Worm (Caenorhabditis elegans) whole organism, L1 larva: Measurements from ENCODE around the gene C12D5.4.

Experiments used
- C04F5.9 ChIP-seq: sonication (generic microtip); optimal IDR thresholded peaks from 2 replicates; lab custom pipeline; 2016; ENCODE audit warnings: missing genetic modification characterization, missing compliant biosample characterization
- F16B12.6 ChIP-seq: fragments of 150-350 bp; optimal IDR thresholded peaks from 2 replicates; lab custom pipeline; 2014; ENCODE audit warnings: missing biosample characterization, missing genetic modification characterization
- aly-2 ChIP-seq: fragments of 150-350 bp; optimal IDR thresholded peaks from 2 replicates; lab custom pipeline; 2014; ENCODE audit warnings: missing biosample characterization, missing genetic modification characterization
- ama-1 ChIP-seq: fragments of 150-350 bp; optimal IDR thresholded peaks from 2 replicates; lab custom pipeline; 2014
- blmp-1 ChIP-seq: fragments of 150-350 bp; optimal IDR thresholded peaks from 2 replicates; lab custom pipeline; 2014; ENCODE audit warnings: missing biosample characterization, missing genetic modification characterization
- ceh-63 ChIP-seq: fragments of 200-800 bp; sonication (Bioruptor generic); optimal IDR thresholded peaks from 2 replicates; lab custom pipeline; 2018; ENCODE audit warnings: mild to moderate bottlenecking, missing genetic modification characterization, missing compliant biosample characterization
- dpl-1 ChIP-seq, 3 experiments: fragments of 150-350 bp in 2 of 3; sonication (generic microtip) in 1 of 3; optimal IDR thresholded peaks; 2 replicates each; lab custom pipeline; 2014 to 2017; ENCODE audit warnings: missing biosample characterization in 3 of 3, missing genetic modification characterization in 3 of 3, missing genetic modification reagents in 3 of 3
- efl-1 ChIP-seq, 4 experiments: fragments of 150-350 bp; optimal IDR thresholded peaks in 3 of 4; peaks in 1 of 4; 1 replicate in 1 of 4; 2 replicates in 3 of 4; lab custom pipeline; 2014; ENCODE audit warnings: missing biosample characterization in 2 of 4, missing genetic modification characterization in 2 of 4, missing genetic modification reagents in 2 of 4
- egl-27 ChIP-seq, 2 experiments: fragments of 150-350 bp in 1 of 2; sonication (generic microtip); optimal IDR thresholded peaks; 3 replicates each; lab custom pipeline; 2017 to 2018; ENCODE audit warnings: missing biosample characterization in 2 of 2, missing genetic modification characterization in 2 of 2, missing genetic modification reagents in 2 of 2
- elt-2 ChIP-seq: sonication (generic microtip); optimal IDR thresholded peaks from 2 replicates; lab custom pipeline; 2016; ENCODE audit warnings: missing genetic modification characterization, mild to moderate bottlenecking, inconsistent platforms, missing compliant biosample characterization, missing genetic modification reagents
- ets-5 ChIP-seq: fragments of 200-800 bp; sonication (Bioruptor generic); IDR thresholded peaks from 2 replicates; pipeline ENCODE4 v1.3.6; 2022; ENCODE audit warnings: missing genetic modification characterization, missing compliant biosample characterization
- fkh-10 ChIP-seq: sonication (generic microtip); optimal IDR thresholded peaks from 2 replicates; lab custom pipeline; 2017; ENCODE audit warnings: missing biosample characterization, missing genetic modification reagents, missing genetic modification characterization
- fkh-4 ChIP-seq: sonication (generic microtip); optimal IDR thresholded peaks from 2 replicates; lab custom pipeline; 2016; ENCODE audit warnings: missing compliant biosample characterization, missing genetic modification characterization, borderline replicate concordance
- fkh-8 ChIP-seq: sonication (generic microtip); optimal IDR thresholded peaks from 2 replicates; lab custom pipeline; 2016; ENCODE audit warnings: mild to moderate bottlenecking, missing genetic modification characterization, missing compliant biosample characterization
- grh-1 ChIP-seq: fragments of 200-800 bp; sonication (Bioruptor generic); IDR thresholded peaks from 2 replicates; pipeline ENCODE4 v1.3.6; 2022; ENCODE audit warnings: missing genetic modification reagents, missing genetic modification characterization, missing compliant biosample characterization
- hlh-17 ChIP-seq: fragments of 200-800 bp; sonication (Bioruptor generic); optimal IDR thresholded peaks from 2 replicates; lab custom pipeline; 2018; ENCODE audit warnings: missing genetic modification characterization, mild to moderate bottlenecking, missing compliant biosample characterization, moderate library complexity, borderline replicate concordance
- hpl-2 ChIP-seq: fragments of 150-350 bp; optimal IDR thresholded peaks from 2 replicates; lab custom pipeline; 2014; ENCODE audit warnings: missing biosample characterization, missing genetic modification reagents, missing genetic modification characterization
- irx-1 ChIP-seq: sonication (generic microtip); optimal IDR thresholded peaks from 2 replicates; lab custom pipeline; 2016; ENCODE audit warnings: missing genetic modification characterization, missing compliant biosample characterization
- jun-1 ChIP-seq: fragments of 150-350 bp; optimal IDR thresholded peaks from 2 replicates; lab custom pipeline; 2014; ENCODE audit warnings: missing biosample characterization, missing genetic modification reagents, missing genetic modification characterization
- lin-39 ChIP-seq: fragments of 150-350 bp; optimal IDR thresholded peaks from 2 replicates; lab custom pipeline; 2014; ENCODE audit warnings: missing biosample characterization, missing genetic modification reagents, missing genetic modification characterization
- mab-9 ChIP-seq: fragments of 200-800 bp; sonication (Bioruptor generic); IDR thresholded peaks from 2 replicates; pipeline ENCODE4 v1.3.6; 2022; ENCODE audit warnings: missing genetic modification reagents, missing genetic modification characterization, missing compliant biosample characterization
- mdl-1 ChIP-seq, 2 experiments: fragments of 150-350 bp; optimal IDR thresholded peaks; 2 replicates each; lab custom pipeline; 2014 to 2017; ENCODE audit warnings: missing biosample characterization in 2 of 2, missing genetic modification characterization in 2 of 2, inconsistent platforms in 1 of 2
- nhr-12 ChIP-seq: sonication (generic microtip); optimal IDR thresholded peaks from 2 replicates; lab custom pipeline; 2017; ENCODE audit warnings: missing biosample characterization, missing genetic modification characterization
- nhr-19 ChIP-seq: fragments of 200-800 bp; sonication (Bioruptor generic); conservative IDR thresholded peaks from 2 replicates; pipeline ENCODE4 v1.3.6; 2022; ENCODE audit warnings: missing genetic modification characterization, missing compliant biosample characterization
- nhr-28 ChIP-seq: fragments of 150-350 bp; optimal IDR thresholded peaks from 2 replicates; lab custom pipeline; 2014; ENCODE audit warnings: missing biosample characterization, missing genetic modification characterization
- nhr-47 ChIP-seq: sonication (generic microtip); optimal IDR thresholded peaks from 2 replicates; lab custom pipeline; 2016; ENCODE audit warnings: mild to moderate bottlenecking, missing genetic modification characterization, moderate library complexity, missing compliant biosample characterization
- nhr-76 ChIP-seq: sonication (generic microtip); optimal IDR thresholded peaks from 2 replicates; lab custom pipeline; 2017; ENCODE audit warnings: missing biosample characterization, missing genetic modification characterization
- nhr-84 ChIP-seq: sonication (generic microtip); optimal IDR thresholded peaks from 2 replicates; lab custom pipeline; 2017; ENCODE audit warnings: missing biosample characterization, missing genetic modification characterization
- nhr-90 ChIP-seq: sonication (generic microtip); optimal IDR thresholded peaks from 2 replicates; lab custom pipeline; 2016; ENCODE audit warnings: mild to moderate bottlenecking, missing genetic modification characterization, missing compliant biosample characterization; ENCODE audit not compliant: poor library complexity
- pag-3 ChIP-seq: sonication (generic microtip); optimal IDR thresholded peaks from 2 replicates; lab custom pipeline; 2017; ENCODE audit warnings: missing genetic modification characterization, mild to moderate bottlenecking, missing compliant biosample characterization, antibody characterized with exemption, borderline replicate concordance; ENCODE audit not compliant: insufficient read depth
- pax-3 ChIP-seq: fragments of 200-800 bp; sonication (Bioruptor generic); optimal IDR thresholded peaks from 2 replicates; lab custom pipeline; 2018; ENCODE audit warnings: mild to moderate bottlenecking, missing genetic modification characterization, moderate library complexity, missing compliant biosample characterization
- pqm-1 ChIP-seq: sonication (generic microtip); optimal IDR thresholded peaks from 3 replicates; lab custom pipeline; 2017; ENCODE audit warnings: missing biosample characterization, missing genetic modification characterization
- rnt-1 ChIP-seq: sonication (generic microtip); optimal IDR thresholded peaks from 2 replicates; lab custom pipeline; 2016; ENCODE audit warnings: mild to moderate bottlenecking, missing genetic modification characterization, moderate library complexity, missing compliant biosample characterization
- snu-23 ChIP-seq: sonication (generic microtip); optimal IDR thresholded peaks from 2 replicates; lab custom pipeline; 2016; ENCODE audit warnings: missing genetic modification characterization, missing compliant biosample characterization
- sox-4 ChIP-seq: sonication (generic microtip); optimal IDR thresholded peaks from 2 replicates; lab custom pipeline; 2016; ENCODE audit warnings: missing genetic modification characterization, missing compliant biosample characterization
- sptf-1 ChIP-seq: fragments of 150-350 bp; optimal IDR thresholded peaks from 2 replicates; lab custom pipeline; 2014; ENCODE audit warnings: missing biosample characterization, missing genetic modification characterization
- sup-37 ChIP-seq: fragments of 200-800 bp; sonication (Bioruptor generic); optimal IDR thresholded peaks from 2 replicates; lab custom pipeline; 2018; ENCODE audit warnings: mild to moderate bottlenecking, missing genetic modification characterization, missing compliant biosample characterization
- tbx-2 ChIP-seq: sonication (generic microtip); optimal IDR thresholded peaks from 2 replicates; lab custom pipeline; 2016; ENCODE audit warnings: missing genetic modification characterization, missing compliant biosample characterization
- unc-130 ChIP-seq: fragments of 150-350 bp; optimal IDR thresholded peaks from 2 replicates; lab custom pipeline; 2017; ENCODE audit warnings: missing biosample characterization, missing genetic modification characterization, inconsistent platforms
- unc-30 ChIP-seq: sonication (generic microtip); optimal IDR thresholded peaks from 2 replicates; lab custom pipeline; 2017; ENCODE audit warnings: missing biosample characterization, missing genetic modification characterization
- unc-86 ChIP-seq: sonication (generic microtip); optimal IDR thresholded peaks from 2 replicates; lab custom pipeline; 2016; ENCODE audit warnings: missing genetic modification characterization, missing compliant biosample characterization
- unc-98 ChIP-seq: fragments of 200-800 bp; sonication (Bioruptor generic); IDR thresholded peaks from 2 replicates; pipeline ENCODE4 v1.3.6; 2022; ENCODE audit warnings: missing genetic modification characterization, missing compliant biosample characterization
- vab-15 ChIP-seq: sonication (generic microtip); optimal IDR thresholded peaks from 2 replicates; lab custom pipeline; 2017; ENCODE audit warnings: missing genotype, mild to moderate bottlenecking, missing genetic modification characterization, missing compliant biosample characterization
- zag-1 ChIP-seq: fragments of 150-350 bp; optimal IDR thresholded peaks from 2 replicates; lab custom pipeline; 2014; ENCODE audit warnings: missing biosample characterization, missing genetic modification characterization
- zip-4 ChIP-seq: fragments of 200-800 bp; sonication (Bioruptor generic); optimal IDR thresholded peaks from 2 replicates; lab custom pipeline; 2018; ENCODE audit warnings: mild to moderate bottlenecking, missing genetic modification characterization, moderate library complexity, missing compliant biosample characterization
- ztf-4 ChIP-seq: fragments of 150-350 bp; optimal IDR thresholded peaks from 2 replicates; lab custom pipeline; 2014; ENCODE audit warnings: missing biosample characterization, missing genetic modification characterization

The C12D5.4 gene

ce11 chrV:7643416-7643815 lies 28.9 kb upstream of the C12D5.4 start, which contains the start of gene F07C4.11:
Gene F07C4.11, minus strand, starts transcription at chrV:7643516.
- no peak for TF ChIP-seq snu-23 (GFP tag; lab: Kevin White, UChicago)
- no peak for TF ChIP-seq tbx-2 (tag; lab: Kevin White, UChicago)
- TF ChIP-seq fkh-8 (tag; lab: Kevin White, UChicago) = no peak
- TF ChIP-seq irx-1 = no peak
- no peak for TF ChIP-seq lin-39 (tag; lab: Kevin White, UChicago)
- no peak for TF ChIP-seq dpl-1 (GFP tag; optimal IDR thresholded peaks at IDR 0.05; lab: Kevin White, UChicago)
- TF ChIP-seq unc-86 (tag; lab: Kevin White, UChicago) = no peak
- TF ChIP-seq nhr-76 (tag; lab: Kevin White, UChicago) = no peak
- no peak for TF ChIP-seq blmp-1 (tag; lab: Kevin White, UChicago)
- TF ChIP-seq ama-1 (lab: Kevin White, UChicago) = no peak
- TF ChIP-seq pax-3 = no peak
- no peak for TF ChIP-seq zip-4 (GFP tag; lab: Kevin White, UChicago)
- TF ChIP-seq sup-37 (GFP tag; lab: Kevin White, UChicago) = no peak
- TF ChIP-seq vab-15 = no peak
- TF ChIP-seq fkh-10 (GFP tag; lab: Kevin White, UChicago) = no peak
- TF ChIP-seq grh-1 (GFP tag; lab: Robert Waterston, UW) = no peak
- TF ChIP-seq, all 84 proteins: peak for 0

- TF ChIP-seq mdl-1 (tag; optimal IDR thresholded peaks at IDR 0.05; lab: Kevin White, UChicago) (no peak), sptf-1 (no peak), nhr-12 (no peak), ceh-63 (GFP tag; lab: Kevin White, UChicago) (no peak), pag-3 (tag; lab: Kevin White, UChicago) (no peak), C04F5.9 (tag; lab: Kevin White, UChicago) (no peak), pqm-1 (tag; lab: Kevin White, UChicago) (no peak), ets-5 (GFP tag; lab: Robert Waterston, UW) (no peak), nhr-76 (tag; lab: Kevin White, UChicago) (no peak), nhr-28 (no peak), fkh-4 (tag; lab: Kevin White, UChicago) (no peak), nhr-90 (tag; lab: Kevin White, UChicago) (no peak), elt-2 (tag; lab: Kevin White, UChicago) (no peak), ztf-4 (tag; lab: Kevin White, UChicago) (no peak), nhr-19 (GFP tag; lab: Robert Waterston, UW) (no peak), fkh-8 (tag; lab: Kevin White, UChicago) (no peak)
Observed at ce11 chrV:7645454-7645853, 26.9 kb upstream of the C12D5.4 start, which contains the start of gene str-47. Gene str-47, plus strand, starts transcription at chrV:7645754.

ce11 chrV:7647147-7647546 lies 25.2 kb upstream of the C12D5.4 start:
- no peak for TF ChIP-seq mab-9
- TF ChIP-seq hlh-17 (GFP tag; lab: Kevin White, UChicago) = no peak
- TF ChIP-seq nhr-84 (tag; lab: Kevin White, UChicago) = no peak
- no peak for TF ChIP-seq sox-4
- no peak for TF ChIP-seq dpl-1 (GFP tag; optimal IDR thresholded peaks at IDR 0.05; lab: Kevin White, UChicago)
- no peak for TF ChIP-seq ama-1 (lab: Kevin White, UChicago)
- no peak for TF ChIP-seq efl-1 (optimal IDR thresholded peaks at IDR 0.05; lab: Kevin White, UChicago)
- peak in 1 of 2 experiments; percentile 57 for TF ChIP-seq efl-1 (GFP tag; optimal IDR thresholded peaks at IDR 0.05 in 1 of 2; lab: Kevin White, UChicago)
- TF ChIP-seq lin-39 (tag; lab: Kevin White, UChicago) = no peak
- TF ChIP-seq, all 84 proteins: peak for 1

ce11 chrV:7649963-7650362 lies 22.4 kb upstream of the C12D5.4 start:
- TF ChIP-seq tbx-2 (tag; lab: Kevin White, UChicago) = no peak
- no peak for TF ChIP-seq rnt-1 (tag; lab: Kevin White, UChicago)
- TF ChIP-seq snu-23 (GFP tag; lab: Kevin White, UChicago) = no peak
- TF ChIP-seq F16B12.6 (tag; lab: Kevin White, UChicago) = no peak
- no peak for TF ChIP-seq pag-3 (tag; lab: Kevin White, UChicago)
- TF ChIP-seq ztf-4 (tag; lab: Kevin White, UChicago) = no peak
- TF ChIP-seq ama-1 (lab: Kevin White, UChicago) = no peak
- TF ChIP-seq nhr-47 = no peak
- TF ChIP-seq egl-27 (tag; optimal IDR thresholded peaks at IDR 0.05; lab: Kevin White, UChicago) = no peak
- no peak for TF ChIP-seq zag-1 (tag; lab: Kevin White, UChicago)
- no peak for TF ChIP-seq pqm-1 (tag; lab: Kevin White, UChicago)
- no peak for TF ChIP-seq unc-98
- TF ChIP-seq unc-130 (tag; lab: Kevin White, UChicago) = no peak
- no peak for TF ChIP-seq aly-2 (tag; lab: Kevin White, UChicago)
- TF ChIP-seq unc-30 (tag; lab: Kevin White, UChicago) = no peak
- no peak for TF ChIP-seq sptf-1
- no peak for TF ChIP-seq jun-1 (tag; lab: Kevin White, UChicago)
- no peak for TF ChIP-seq hpl-2
